Fruit fly (Drosophila melanogaster) whole organism, embryonic: ENCODE results near the gene Octbeta2R.

Experiments used
- CG10321 ChIP-seq: fragments of 200-800 bp; sonication (Bioruptor generic); IDR thresholded peaks from 2 replicates; pipeline ENCODE4 v1.3.6; 2022; ENCODE audit warnings: missing biosample characterization, missing genetic modification characterization
- CG10979 ChIP-seq: fragments of 200-800 bp; sonication (Bioruptor generic); optimal IDR thresholded peaks from 2 replicates; lab custom pipeline; 2018; ENCODE audit warnings: missing biosample characterization, mild to moderate bottlenecking, missing genetic modification characterization, moderate library complexity
- CG12391 ChIP-seq: fragments of 200-800 bp; sonication (Bioruptor generic); optimal IDR thresholded peaks from 3 replicates; lab custom pipeline; 2018; ENCODE audit warnings: missing biosample characterization, mild to moderate bottlenecking, missing genetic modification characterization, moderate library complexity
- CG12942 ChIP-seq: fragments of 200-800 bp; sonication (Bioruptor generic); optimal IDR thresholded peaks from 3 replicates; lab custom pipeline; 2016; ENCODE audit warnings: missing biosample characterization, missing genetic modification characterization
- CG13296 ChIP-seq: fragments of 200-800 bp; sonication (Bioruptor generic); optimal IDR thresholded peaks from 3 replicates; lab custom pipeline; 2018; ENCODE audit warnings: missing biosample characterization, mild to moderate bottlenecking, missing genetic modification characterization
- CG14667 ChIP-seq: fragments of 200-800 bp; sonication (Bioruptor generic); IDR thresholded peaks from 2 replicates; pipeline ENCODE4 v1.3.6; 2022; ENCODE audit warnings: missing biosample characterization, missing genetic modification characterization
- CG15011 ChIP-seq: fragments of 200-800 bp; sonication (Bioruptor generic); optimal IDR thresholded peaks from 3 replicates; lab custom pipeline; 2018; ENCODE audit warnings: missing biosample characterization, mild to moderate bottlenecking, missing genetic modification characterization
- CG15479 ChIP-seq: fragments of 200-800 bp; sonication (Bioruptor generic); optimal IDR thresholded peaks from 3 replicates; lab custom pipeline; 2019; ENCODE audit warnings: missing biosample characterization, mild to moderate bottlenecking, missing genetic modification characterization, moderate library complexity
- CG17568 ChIP-seq: fragments of 200-800 bp; sonication (Bioruptor generic); optimal IDR thresholded peaks from 2 replicates; lab custom pipeline; 2018; ENCODE audit warnings: missing biosample characterization, mild to moderate bottlenecking, missing genetic modification characterization, moderate library complexity
- CG17612 ChIP-seq: fragments of 200-800 bp; sonication (Bioruptor generic); IDR thresholded peaks from 2 replicates; pipeline ENCODE4 v1.3.6; 2022; ENCODE audit warnings: missing biosample characterization, missing genetic modification characterization
- CG2120 ChIP-seq: fragments of 200-800 bp; sonication (Bioruptor generic); optimal IDR thresholded peaks from 3 replicates; lab custom pipeline; 2016; ENCODE audit warnings: missing biosample characterization, missing genetic modification characterization
- CG2712 ChIP-seq: fragments of 200-800 bp; optimal IDR thresholded peaks from 3 replicates; lab custom pipeline; 2019; ENCODE audit warnings: missing biosample characterization, mild to moderate bottlenecking, missing genetic modification characterization, moderate library complexity
- CG2875 ChIP-seq: fragments of 200-800 bp; sonication (Bioruptor generic); optimal IDR thresholded peaks from 2 replicates; lab custom pipeline; 2017; ENCODE audit warnings: missing biosample characterization, mild to moderate bottlenecking, missing genetic modification characterization, missing genetic modification reagents
- CG34422 ChIP-seq: fragments of 200-800 bp; sonication (Bioruptor generic); IDR thresholded peaks from 3 replicates; pipeline ENCODE4 v1.3.6; 2022; ENCODE audit warnings: missing biosample characterization, missing genetic modification characterization
- CG4617 ChIP-seq: fragments of 200-800 bp; sonication (Bioruptor generic); optimal IDR thresholded peaks from 3 replicates; lab custom pipeline; 2016; ENCODE audit warnings: missing biosample characterization, missing genetic modification characterization, borderline replicate concordance
- CG5953 ChIP-seq: fragments of 200-800 bp; sonication (Bioruptor generic); IDR thresholded peaks from 2 replicates; pipeline ENCODE4 v1.3.6; 2022; ENCODE audit warnings: missing biosample characterization, missing genetic modification characterization
- CG6254 ChIP-seq: fragments of 200-800 bp; sonication (Bioruptor generic); optimal IDR thresholded peaks from 3 replicates; lab custom pipeline; 2017; ENCODE audit warnings: mild to moderate bottlenecking, missing biosample characterization, missing genetic modification reagents, missing genetic modification characterization
- CG6854 ChIP-seq: fragments of 200-800 bp; sonication (Bioruptor generic); optimal IDR thresholded peaks from 3 replicates; lab custom pipeline; 2017; ENCODE audit warnings: missing biosample characterization, mild to moderate bottlenecking, missing genetic modification characterization
- CG9437 ChIP-seq: fragments of 200-800 bp; sonication (Bioruptor generic); optimal IDR thresholded peaks from 2 replicates; lab custom pipeline; 2018; ENCODE audit warnings: missing biosample characterization, mild to moderate bottlenecking, missing genetic modification characterization
- CG9609 ChIP-seq: fragments of 200-800 bp; sonication (Bioruptor generic); optimal IDR thresholded peaks from 3 replicates; lab custom pipeline; 2016; ENCODE audit warnings: missing biosample characterization, missing genetic modification characterization
- D ChIP-seq, 2 experiments: fragments of 200-800 bp in 1 of 2; fragments of >200 bp in 1 of 2; sonication (Bioruptor generic) in 1 of 2; optimal IDR thresholded peaks; 2 replicates in 1 of 2; 3 replicates in 1 of 2; lab custom pipeline; 2017; ENCODE audit warnings: mild to moderate bottlenecking in 1 of 2, missing biosample characterization in 1 of 2, missing genetic modification characterization in 1 of 2, missing genetic modification reagents in 1 of 2
- Doc2 ChIP-seq: fragments of 200-800 bp; sonication (Bioruptor generic); IDR thresholded peaks from 2 replicates; pipeline ENCODE4 v1.3.6; 2022; ENCODE audit warnings: missing biosample characterization, missing genetic modification characterization
- Doc3 ChIP-seq: fragments of 200-800 bp; sonication (Bioruptor generic); IDR thresholded peaks from 3 replicates; pipeline ENCODE4 v1.3.6; 2022; ENCODE audit warnings: missing biosample characterization, missing genetic modification characterization; ENCODE audit not compliant: partially characterized antibody
- Dp ChIP-seq: fragments of 200-800 bp; sonication (Bioruptor generic); optimal IDR thresholded peaks from 2 replicates; lab custom pipeline; 2018; ENCODE audit warnings: missing biosample characterization, mild to moderate bottlenecking, missing genetic modification characterization, moderate library complexity
- HHEX ChIP-seq: fragments of 200-800 bp; sonication (Bioruptor generic); optimal IDR thresholded peaks from 3 replicates; lab custom pipeline; 2017; ENCODE audit warnings: missing biosample characterization, mild to moderate bottlenecking, missing genetic modification characterization, missing genetic modification reagents
- Hr51 ChIP-seq, 2 experiments: fragments of 200-800 bp; sonication (Bioruptor generic); optimal IDR thresholded peaks; 2 replicates in 1 of 2; 3 replicates in 1 of 2; lab custom pipeline; 2016 to 2018; ENCODE audit warnings: missing biosample characterization in 2 of 2, missing genetic modification characterization in 2 of 2, mild to moderate bottlenecking in 1 of 2, moderate library complexity in 1 of 2
- Mes4 ChIP-seq: fragments of 200-800 bp; sonication (Bioruptor generic); optimal IDR thresholded peaks from 2 replicates; lab custom pipeline; 2016; ENCODE audit warnings: missing biosample characterization, missing genetic modification characterization
- Myb ChIP-seq: fragments of 200-800 bp; sonication (Bioruptor generic); optimal IDR thresholded peaks from 2 replicates; lab custom pipeline; 2016; ENCODE audit warnings: missing biosample characterization, missing genetic modification characterization
- NfI ChIP-seq: fragments of 200-800 bp; sonication (Bioruptor generic); optimal IDR thresholded peaks from 3 replicates; lab custom pipeline; 2018; ENCODE audit warnings: missing biosample characterization, mild to moderate bottlenecking, missing genetic modification characterization, moderate library complexity
- Poxn ChIP-seq: fragments of 200-800 bp; sonication (Bioruptor generic); IDR thresholded peaks from 2 replicates; pipeline ENCODE4 v1.3.6; 2022; ENCODE audit warnings: missing biosample characterization, missing genetic modification characterization
- Sry-β ChIP-seq: fragments of 200-800 bp; sonication (Bioruptor generic); optimal IDR thresholded peaks from 2 replicates; lab custom pipeline; 2018; ENCODE audit warnings: missing biosample characterization, mild to moderate bottlenecking, missing genetic modification characterization, moderate library complexity
- Sry-δ ChIP-seq: fragments of 200-800 bp; sonication (Bioruptor generic); optimal IDR thresholded peaks from 2 replicates; lab custom pipeline; 2016; ENCODE audit warnings: missing biosample characterization, missing genetic modification characterization
- Usf ChIP-seq: fragments of 200-800 bp; sonication (Bioruptor generic); optimal IDR thresholded peaks from 2 replicates; lab custom pipeline; 2017; ENCODE audit warnings: missing genotype, missing biosample characterization, missing genetic modification characterization
- Vsx1 ChIP-seq: fragments of 200-800 bp; sonication (Bioruptor generic); optimal IDR thresholded peaks from 2 replicates; lab custom pipeline; 2017; ENCODE audit warnings: missing biosample characterization, mild to moderate bottlenecking, missing genetic modification characterization, missing genetic modification reagents
- ac ChIP-seq: fragments of 200-800 bp; sonication (Bioruptor generic); optimal IDR thresholded peaks from 3 replicates; lab custom pipeline; 2017; ENCODE audit warnings: missing biosample characterization, mild to moderate bottlenecking, missing genetic modification characterization
- cg ChIP-seq: fragments of 200-800 bp; sonication (Bioruptor generic); optimal IDR thresholded peaks from 3 replicates; lab custom pipeline; 2019; ENCODE audit warnings: missing biosample characterization, mild to moderate bottlenecking, missing genetic modification characterization, moderate library complexity
- cwo ChIP-seq: fragments of 200-800 bp; sonication (Bioruptor generic); optimal IDR thresholded peaks from 3 replicates; lab custom pipeline; 2017; ENCODE audit warnings: missing biosample characterization, missing genetic modification characterization, mild to moderate bottlenecking, moderate library complexity, missing genetic modification reagents
- dimm ChIP-seq: fragments of 200-800 bp; sonication (Bioruptor generic); IDR thresholded peaks from 2 replicates; pipeline ENCODE4 v1.3.6; 2022; ENCODE audit warnings: missing biosample characterization, missing genetic modification characterization
- disco-r ChIP-seq: fragments of 200-800 bp; sonication (Bioruptor generic); optimal IDR thresholded peaks from 2 replicates; lab custom pipeline; 2016; ENCODE audit warnings: missing biosample characterization, missing genetic modification characterization
- gro ChIP-seq: fragments of 200-800 bp; sonication (Bioruptor generic); optimal IDR thresholded peaks from 2 replicates; lab custom pipeline; 2016; ENCODE audit warnings: missing biosample characterization, missing genetic modification characterization
- inv ChIP-seq: fragments of 200-800 bp; sonication (Bioruptor generic); IDR thresholded peaks from 2 replicates; pipeline ENCODE4 v1.3.6; 2022; ENCODE audit warnings: missing biosample characterization, missing genetic modification characterization; ENCODE audit not compliant: partially characterized antibody
- mirr ChIP-seq: fragments of 200-800 bp; sonication (Bioruptor generic); optimal IDR thresholded peaks from 3 replicates; lab custom pipeline; 2018; ENCODE audit warnings: missing biosample characterization, mild to moderate bottlenecking, missing genetic modification characterization
- odd ChIP-seq: fragments of 200-800 bp; sonication (Bioruptor generic); optimal IDR thresholded peaks from 2 replicates; lab custom pipeline; 2017; ENCODE audit warnings: missing biosample characterization, mild to moderate bottlenecking, missing genetic modification characterization
- otp ChIP-seq: fragments of 200-800 bp; sonication (Bioruptor generic); IDR thresholded peaks from 3 replicates; pipeline ENCODE4, ENCODE4 v1.3.6; 2022; ENCODE audit warnings: missing biosample characterization, missing genetic modification characterization
- phol ChIP-seq: fragments of 200-800 bp; sonication (Bioruptor generic); optimal IDR thresholded peaks from 3 replicates; lab custom pipeline; 2018; ENCODE audit warnings: missing biosample characterization, mild to moderate bottlenecking, missing genetic modification characterization, moderate library complexity
- ro ChIP-seq: fragments of 200-800 bp; sonication (Bioruptor generic); IDR thresholded peaks from 2 replicates; pipeline ENCODE4 v1.3.6; 2022; ENCODE audit warnings: missing biosample characterization, missing genetic modification characterization
- sisA ChIP-seq: fragments of 200-800 bp; sonication (Bioruptor generic); IDR thresholded peaks from 2 replicates; pipeline ENCODE4 v1.3.6; 2022; ENCODE audit warnings: missing biosample characterization, missing genetic modification characterization
- slbo ChIP-seq: fragments of 200-800 bp; sonication (Bioruptor generic); IDR thresholded peaks from 2 replicates; pipeline ENCODE4 v1.3.6; 2022; ENCODE audit warnings: missing biosample characterization, missing genetic modification characterization
- slou ChIP-seq: fragments of 200-800 bp; sonication (Bioruptor generic); optimal IDR thresholded peaks from 3 replicates; lab custom pipeline; 2016; ENCODE audit warnings: missing biosample characterization, missing genetic modification characterization
- sna ChIP-seq: fragments of 200-800 bp; sonication (Bioruptor generic); IDR thresholded peaks from 2 replicates; pipeline ENCODE4 v1.3.6; 2022; ENCODE audit warnings: missing biosample characterization, missing genetic modification characterization; ENCODE audit not compliant: partially characterized antibody

The Octbeta2R gene

DNA sequence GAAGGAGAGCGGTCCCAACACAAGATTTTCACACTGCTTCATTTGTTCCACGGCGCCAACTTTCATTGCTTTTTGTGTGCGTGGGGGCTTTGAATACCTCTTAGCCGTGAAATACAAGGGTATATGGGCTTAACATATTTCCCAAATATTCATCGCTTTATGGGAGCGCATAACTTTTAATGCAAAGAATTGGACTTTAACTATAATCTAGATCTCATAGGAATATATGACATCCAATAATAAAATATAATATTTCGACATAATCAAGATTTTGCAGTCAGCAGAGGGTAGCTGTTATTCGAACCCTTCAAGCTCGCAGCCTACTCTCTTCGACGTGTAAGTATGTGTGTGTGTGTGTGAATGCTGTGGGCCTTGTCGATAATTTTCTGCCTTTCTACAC, 3.9 kb downstream of the Octbeta2R start:
- TF ChIP-seq CG15479 (GFP tag; lab: Kevin White, UChicago) (no peak), Poxn (GFP tag; lab: Robert Waterston, UW) (no peak), CG10979 (tag; lab: Kevin White, UChicago) (no peak), dimm (GFP tag; lab: Robert Waterston, UW) (no peak), ro (no peak), cwo (GFP tag; lab: Kevin White, UChicago) (peak; percentile 36), CG12942 (no peak), Vsx1 (no peak), CG9609 (GFP tag; lab: Kevin White, UChicago) (no peak), sisA (GFP tag; lab: Robert Waterston, UW) (peak; percentile 41; the same call in 1 of the 2 replicates), Sry-δ (GFP tag; lab: Kevin White, UChicago) (no peak), ac (GFP tag; lab: Kevin White, UChicago) (no peak), Sry-β (no peak), CG12391 (no peak), CG5953 (GFP tag; lab: Robert Waterston, UW) (no peak), odd (GFP tag; lab: Kevin White, UChicago) (no peak), Usf (GFP tag; lab: Kevin White, UChicago) (no peak), Doc3 (GFP tag; lab: Robert Waterston, UW) (no peak), D (optimal IDR thresholded peaks at IDR 0.05; lab: Kevin White, UChicago) (no peak), D (GFP tag; optimal IDR thresholded peaks at IDR 0.05; lab: Kevin White, UChicago) (no peak), CG14667 (no peak), CG13296 (GFP tag; lab: Kevin White, UChicago) (no peak), CG6854 (GFP tag; lab: Kevin White, UChicago) (no peak), Dp (GFP tag; lab: Kevin White, UChicago) (no peak), CG34422 (GFP tag; lab: Robert Waterston, UW) (no peak), Myb (GFP tag; lab: Kevin White, UChicago) (no peak), gro (GFP tag; lab: Kevin White, UChicago) (no peak), Hr51 (GFP tag; optimal IDR thresholded peaks at IDR 0.05; lab: Kevin White, UChicago) (peak in 1 of 2 experiments; percentile 61), CG6254 (GFP tag; lab: Kevin White, UChicago) (no peak), CG2875 (GFP tag; lab: Kevin White, UChicago) (no peak), CG10321 (GFP tag; lab: Robert Waterston, UW) (no peak), CG17568 (GFP tag; lab: Kevin White, UChicago) (no peak), CG4617 (no peak), otp (GFP tag; lab: Robert Waterston, UW) (no peak), phol (no peak), NfI (GFP tag; lab: Kevin White, UChicago) (peak; percentile 7), Doc2 (GFP tag; lab: Robert Waterston, UW) (no peak), slou (GFP tag; lab: Kevin White, UChicago) (no peak), CG9437 (GFP tag; lab: Kevin White, UChicago) (no peak), inv (GFP tag; lab: Robert Waterston, UW) (no peak), HHEX (GFP tag; lab: Kevin White, UChicago) (peak; percentile 36), CG2120 (GFP tag; lab: Kevin White, UChicago) (peak; percentile 64), disco-r (GFP tag; lab: Kevin White, UChicago) (no peak), cg (GFP tag; lab: Kevin White, UChicago) (no peak), Mes4 (no peak), CG2712 (peak; percentile 24), slbo (GFP tag; lab: Robert Waterston, UW) (peak; percentile 52; the same call in 1 of the 2 replicates), mirr (GFP tag; lab: Kevin White, UChicago) (no peak), CG15011 (GFP tag; lab: Kevin White, UChicago) (no peak), CG17612 (GFP tag; lab: Robert Waterston, UW) (no peak), sna (GFP tag; lab: Robert Waterston, UW) (no peak)
